Fruit fly (Drosophila melanogaster): ENCODE results near the gene CG12795.

CG12795 gene

dm6 chr2L:3435086-3435485 lies 17.2 kb upstream of the CG12795 start (continued):
- TF ChIP-seq Poxn (GFP tag; IDR thresholded peaks at IDR 0.05) (no peak), CG18262 (tag; optimal IDR thresholded peaks at IDR 0.05) (peak; percentile 60), CG2120 (GFP tag; optimal IDR thresholded peaks at IDR 0.05) (no peak), psq (GFP tag; optimal IDR thresholded peaks at IDR 0.05) (no peak), chm (GFP tag; IDR thresholded peaks at IDR 0.05) (peak; percentile 58; the same call in 1 of the 2 replicates), CG6765 (GFP tag; optimal IDR thresholded peaks at IDR 0.05) (no peak), CG10565 (GFP tag; optimal IDR thresholded peaks at IDR 0.05) (no peak), sd (tag; optimal IDR thresholded peaks at IDR 0.05) (no peak), Doc3 (GFP tag; IDR thresholded peaks at IDR 0.05; ENCODE audit: partially characterized antibody) (no peak), CG12104 (GFP tag; optimal IDR thresholded peaks at IDR 0.05) (no peak), CG17802 (tag; optimal IDR thresholded peaks at IDR 0.05) (no peak), CG11695 (GFP tag; IDR thresholded peaks at IDR 0.05) (no peak), ken (GFP tag; IDR thresholded peaks at IDR 0.05) (peak; percentile 51; the same call in 1 of the 3 replicates), CG12219 (GFP tag; optimal IDR thresholded peaks at IDR 0.05) (no peak), p53 (GFP tag; optimal IDR thresholded peaks at IDR 0.05) (no peak), nom (GFP tag; optimal IDR thresholded peaks at IDR 0.05) (no peak), NC2β (GFP tag; optimal IDR thresholded peaks at IDR 0.05) (no peak), CG2199 (GFP tag; IDR thresholded peaks at IDR 0.05) (no peak), CG3163 (GFP tag; optimal IDR thresholded peaks at IDR 0.05) (no peak), cg (GFP tag; optimal IDR thresholded peaks at IDR 0.05) (no peak), CG8924 (tag; optimal IDR thresholded peaks at IDR 0.05) (peak; percentile 26), CG4854 (GFP tag; optimal IDR thresholded peaks at IDR 0.05) (no peak), CG8765 (GFP tag; IDR thresholded peaks at IDR 0.05) (no peak), NFAT (GFP tag; IDR thresholded peaks at IDR 0.05) (no peak), inv (GFP tag; IDR thresholded peaks at IDR 0.05; ENCODE audit: partially characterized antibody) (no peak), CG8359 (GFP tag; optimal IDR thresholded peaks at IDR 0.05; ENCODE audit: borderline replicate concordance) (no peak), Asciz (GFP tag; optimal IDR thresholded peaks at IDR 0.05) (peak; percentile 8), CG11696 (GFP tag; IDR thresholded peaks at IDR 0.05) (peak; percentile 24; the same call in 1 of the 2 replicates), oc (tag; optimal IDR thresholded peaks at IDR 0.05) (peak; percentile 4), Bteb2 (GFP tag; optimal IDR thresholded peaks at IDR 0.05) (no peak), CG2712 (tag; optimal IDR thresholded peaks at IDR 0.05) (peak; percentile 63), CG4328 (GFP tag; optimal IDR thresholded peaks at IDR 0.05) (no peak), CG10209 (GFP tag; optimal IDR thresholded peaks at IDR 0.05) (peak; percentile 53), Myb (GFP tag; optimal IDR thresholded peaks at IDR 0.05) (no peak), Optix (GFP tag; IDR thresholded peaks at IDR 0.05) (peak; percentile 69), CG3407 (GFP tag; optimal IDR thresholded peaks at IDR 0.05) (peak; percentile 22), CG3995 (GFP tag; optimal IDR thresholded peaks at IDR 0.05) (no peak), Med (GFP tag) (peak; percentile 82), HmgD (GFP tag; optimal IDR thresholded peaks at IDR 0.05) (no peak), Max (GFP tag; optimal IDR thresholded peaks at IDR 0.05) (no peak), Ravus (GFP tag; IDR thresholded peaks at IDR 0.05) (no peak), nau (GFP tag; optimal IDR thresholded peaks at IDR 0.05) (no peak), sim (GFP tag; IDR thresholded peaks at IDR 0.05) (no peak), Ets97D (GFP tag; optimal IDR thresholded peaks at IDR 0.05) (no peak), gce (GFP tag; IDR thresholded peaks at IDR 0.05) (peak; percentile 54; the same call in 1 of the 3 replicates), CG8388 (GFP tag; optimal IDR thresholded peaks at IDR 0.05) (peak; percentile 17), dimm (GFP tag; IDR thresholded peaks at IDR 0.05) (no peak), Stat92E (GFP tag; optimal IDR thresholded peaks at IDR 0.05) (no peak), ems (GFP tag; optimal IDR thresholded peaks at IDR 0.05) (no peak), fd96Cb (tag; optimal IDR thresholded peaks at IDR 0.05) (peak; percentile 53), CG18619 (GFP tag; optimal IDR thresholded peaks at IDR 0.05) (peak; percentile 1)
